Fruit fly (Drosophila melanogaster) whole organism, embryonic: ENCODE measurements around the gene tomb.

Source experiments
- CG13287 ChIP-seq: fragments of 200-800 bp; sonication (Bioruptor generic); IDR thresholded peaks from 2 replicates; pipeline ENCODE4 v1.3.6; 2022; ENCODE audit warnings: missing biosample characterization, missing genetic modification characterization; ENCODE audit not compliant: partially characterized antibody
- CG15011 ChIP-seq: fragments of 200-800 bp; sonication (Bioruptor generic); optimal IDR thresholded peaks from 3 replicates; lab custom pipeline; 2018; ENCODE audit warnings: missing biosample characterization, mild to moderate bottlenecking, missing genetic modification characterization
- CG31388 ChIP-seq: fragments of 200-800 bp; sonication (Bioruptor generic); optimal IDR thresholded peaks from 2 replicates; lab custom pipeline; 2016; ENCODE audit warnings: missing biosample characterization, missing genetic modification characterization
- CG31441 ChIP-seq: fragments of 200-800 bp; sonication (Bioruptor generic); IDR thresholded peaks from 2 replicates; pipeline ENCODE4 v1.3.6; 2022; ENCODE audit warnings: missing biosample characterization, missing genetic modification characterization
- CG3995 ChIP-seq: fragments of 200-800 bp; sonication (Bioruptor generic); optimal IDR thresholded peaks from 3 replicates; lab custom pipeline; 2016; ENCODE audit warnings: missing biosample characterization, missing genetic modification characterization
- CG4424 ChIP-seq: fragments of 200-800 bp; sonication (Bioruptor generic); optimal IDR thresholded peaks from 3 replicates; lab custom pipeline; 2016; ENCODE audit warnings: missing biosample characterization, missing genetic modification characterization
- CG6254 ChIP-seq: fragments of 200-800 bp; sonication (Bioruptor generic); optimal IDR thresholded peaks from 3 replicates; lab custom pipeline; 2017; ENCODE audit warnings: mild to moderate bottlenecking, missing biosample characterization, missing genetic modification reagents, missing genetic modification characterization
- CG9932 ChIP-seq: fragments of 200-800 bp; sonication (Bioruptor generic); IDR thresholded peaks from 2 replicates; pipeline ENCODE4 v1.3.6; 2022; ENCODE audit warnings: missing biosample characterization, missing genetic modification characterization
- Camta ChIP-seq: fragments of 200-800 bp; sonication (Bioruptor generic); optimal IDR thresholded peaks from 2 replicates; lab custom pipeline; 2016; ENCODE audit warnings: missing biosample characterization, missing genetic modification characterization
- CoRest ChIP-seq: fragments of 200-800 bp; sonication (Bioruptor generic); optimal IDR thresholded peaks from 3 replicates; lab custom pipeline; 2018; ENCODE audit warnings: missing biosample characterization, mild to moderate bottlenecking, missing genetic modification characterization, moderate library complexity
- Dip3 ChIP-seq: fragments of 200-800 bp; sonication (Bioruptor generic); optimal IDR thresholded peaks from 3 replicates; lab custom pipeline; 2016; ENCODE audit warnings: missing biosample characterization, missing genetic modification characterization
- Doc2 ChIP-seq: fragments of 200-800 bp; sonication (Bioruptor generic); IDR thresholded peaks from 2 replicates; pipeline ENCODE4 v1.3.6; 2022; ENCODE audit warnings: missing biosample characterization, missing genetic modification characterization
- Drgx ChIP-seq: fragments of 200-800 bp; sonication (Bioruptor generic); IDR thresholded peaks from 2 replicates; pipeline ENCODE4 v1.3.6; 2022; ENCODE audit warnings: missing biosample characterization, missing genetic modification characterization
- Ets65A ChIP-seq: fragments of 200-800 bp; sonication (Bioruptor generic); peaks from one replicate; lab custom pipeline; 2016; ENCODE audit warnings: missing biosample characterization, missing genetic modification characterization
- Ets97D ChIP-seq: fragments of 200-800 bp; sonication (Bioruptor generic); optimal IDR thresholded peaks from 3 replicates; lab custom pipeline; 2016; ENCODE audit warnings: missing biosample characterization, missing genetic modification characterization
- Hand ChIP-seq: fragments of 200-800 bp; sonication (Bioruptor generic); optimal IDR thresholded peaks from 2 replicates; lab custom pipeline; 2017; ENCODE audit warnings: mild to moderate bottlenecking, missing biosample characterization, missing genetic modification reagents, missing genetic modification characterization
- Neu2 ChIP-seq: fragments of 200-800 bp; sonication (Bioruptor generic); optimal IDR thresholded peaks from 3 replicates; lab custom pipeline; 2016; ENCODE audit warnings: missing biosample characterization, missing genetic modification characterization, borderline replicate concordance
- Opbp ChIP-seq: fragments of 200-800 bp; sonication (Bioruptor generic); IDR thresholded peaks from 3 replicates; pipeline ENCODE4 v1.3.6; 2022; ENCODE audit warnings: missing biosample characterization, missing genetic modification characterization; ENCODE audit not compliant: partially characterized antibody
- Optix ChIP-seq: fragments of 200-800 bp; sonication (Bioruptor generic); IDR thresholded peaks from 3 replicates; pipeline ENCODE4 v1.3.6; 2022; ENCODE audit warnings: missing biosample characterization, missing genetic modification characterization
- Spps ChIP-seq: fragments of 200-800 bp; sonication (Bioruptor generic); optimal IDR thresholded peaks from 2 replicates; lab custom pipeline; 2018; ENCODE audit warnings: missing biosample characterization, mild to moderate bottlenecking, missing genetic modification characterization
- Sry-δ ChIP-seq: fragments of 200-800 bp; sonication (Bioruptor generic); optimal IDR thresholded peaks from 2 replicates; lab custom pipeline; 2016; ENCODE audit warnings: missing biosample characterization, missing genetic modification characterization
- Ssrp ChIP-seq: fragments of 200-800 bp; sonication (Bioruptor generic); optimal IDR thresholded peaks from 2 replicates; lab custom pipeline; 2018; ENCODE audit warnings: missing biosample characterization, mild to moderate bottlenecking, missing genetic modification characterization, moderate library complexity
- Xrp1 ChIP-seq: fragments of 200-800 bp; sonication (Bioruptor generic); IDR thresholded peaks from 2 replicates; pipeline ENCODE4 v1.3.6; 2022; ENCODE audit warnings: missing biosample characterization, missing genetic modification characterization
- ara ChIP-seq: fragments of 200-800 bp; sonication (Bioruptor generic); IDR thresholded peaks from 2 replicates; pipeline ENCODE4 v1.3.6; 2022; ENCODE audit warnings: missing biosample characterization, missing genetic modification characterization
- bowl ChIP-seq: fragments of 200-800 bp; sonication (Bioruptor generic); IDR thresholded peaks from 2 replicates; pipeline ENCODE4 v1.3.6; 2022; ENCODE audit warnings: missing biosample characterization, missing genetic modification characterization
- bsh ChIP-seq, 2 experiments: fragments of 200-800 bp; sonication (Bioruptor generic); optimal IDR thresholded peaks; 2 replicates each; lab custom pipeline; 2017 to 2018; ENCODE audit warnings: mild to moderate bottlenecking in 2 of 2, missing biosample characterization in 2 of 2, missing genetic modification characterization in 2 of 2, moderate library complexity in 1 of 2
- chinmo ChIP-seq: fragments of 200-800 bp; sonication (Bioruptor generic); IDR thresholded peaks from 4 replicates; pipeline ENCODE4 v1.3.6; 2022; ENCODE audit warnings: missing biosample characterization, missing genetic modification characterization; ENCODE audit not compliant: partially characterized antibody
- corto ChIP-seq: fragments of 200-800 bp; sonication (Bioruptor generic); optimal IDR thresholded peaks from 2 replicates; lab custom pipeline; 2016; ENCODE audit warnings: missing biosample characterization, mild to moderate bottlenecking, missing genetic modification characterization, moderate library complexity
- da ChIP-seq: fragments of 200-800 bp; sonication (Bioruptor generic); optimal IDR thresholded peaks from 2 replicates; lab custom pipeline; 2016; ENCODE audit warnings: missing biosample characterization, missing genetic modification characterization
- dm ChIP-seq: fragments of 200-800 bp; sonication (Bioruptor generic); optimal IDR thresholded peaks from 3 replicates; lab custom pipeline; 2016; ENCODE audit warnings: missing biosample characterization, missing genetic modification characterization
- dmrt11E ChIP-seq: fragments of 200-800 bp; sonication (Bioruptor generic); optimal IDR thresholded peaks from 3 replicates; lab custom pipeline; 2018; ENCODE audit warnings: missing biosample characterization, mild to moderate bottlenecking, missing genetic modification characterization, moderate library complexity
- dmrt99B ChIP-seq: fragments of 200-800 bp; sonication (Bioruptor generic); optimal IDR thresholded peaks from 2 replicates; lab custom pipeline; 2018; ENCODE audit warnings: missing biosample characterization, mild to moderate bottlenecking, missing genetic modification characterization, moderate library complexity
- gfzf ChIP-seq: fragments of 200-800 bp; sonication (Bioruptor generic); optimal IDR thresholded peaks from 2 replicates; lab custom pipeline; 2016; ENCODE audit warnings: missing biosample characterization, mild to moderate bottlenecking, missing genetic modification characterization, moderate library complexity
- gro ChIP-seq: fragments of 200-800 bp; sonication (Bioruptor generic); optimal IDR thresholded peaks from 2 replicates; lab custom pipeline; 2016; ENCODE audit warnings: missing biosample characterization, missing genetic modification characterization
- inv ChIP-seq: fragments of 200-800 bp; sonication (Bioruptor generic); IDR thresholded peaks from 2 replicates; pipeline ENCODE4 v1.3.6; 2022; ENCODE audit warnings: missing biosample characterization, missing genetic modification characterization; ENCODE audit not compliant: partially characterized antibody
- kay ChIP-seq: fragments of 200-800 bp; sonication (Bioruptor generic); optimal IDR thresholded peaks from 2 replicates; lab custom pipeline; 2016; ENCODE audit warnings: missing biosample characterization, missing genetic modification characterization
- lbe ChIP-seq: fragments of 200-800 bp; sonication (Bioruptor generic); optimal IDR thresholded peaks from 2 replicates; lab custom pipeline; 2016; ENCODE audit warnings: missing biosample characterization, mild to moderate bottlenecking, missing genetic modification characterization
- nmo ChIP-seq: fragments of 200-800 bp; sonication (Bioruptor generic); optimal IDR thresholded peaks from 2 replicates; lab custom pipeline; 2018; ENCODE audit warnings: missing biosample characterization, mild to moderate bottlenecking, missing genetic modification characterization, moderate library complexity
- nom ChIP-seq: fragments of 200-800 bp; sonication (Bioruptor generic); optimal IDR thresholded peaks from 2 replicates; lab custom pipeline; 2017; ENCODE audit warnings: missing biosample characterization, missing genetic modification characterization, mild to moderate bottlenecking, moderate library complexity, missing genetic modification reagents
- onecut ChIP-seq: fragments of 200-800 bp; sonication (Bioruptor generic); IDR thresholded peaks from 2 replicates; pipeline ENCODE4 v1.3.6; 2022; ENCODE audit warnings: missing biosample characterization, missing genetic modification characterization
- prd ChIP-seq, 3 experiments: fragments of >200 bp in 2 of 3; fragments of 200-800 bp in 1 of 3; sonication (Bioruptor generic) in 1 of 3; optimal IDR thresholded peaks in 2 of 3; IDR thresholded peaks in 1 of 3; 2 replicates in 2 of 3; 3 replicates in 1 of 3; pipeline versions ENCODE4 v1.3.6 to Lab custom; 2017 to 2022; ENCODE audit warnings: missing biosample characterization in 1 of 3, missing genetic modification characterization in 1 of 3
- schlank ChIP-seq: fragments of 200-800 bp; sonication (Bioruptor generic); optimal IDR thresholded peaks from 2 replicates; lab custom pipeline; 2018; ENCODE audit warnings: missing biosample characterization, mild to moderate bottlenecking, missing genetic modification characterization
- sens ChIP-seq: fragments of 200-800 bp; sonication (Bioruptor generic); peaks from one replicate; lab custom pipeline; 2016; ENCODE audit warnings: missing biosample characterization, missing genetic modification characterization
- seq ChIP-seq: fragments of 200-800 bp; sonication (Bioruptor generic); IDR thresholded peaks from 2 replicates; pipeline ENCODE4 v1.3.6; 2022; ENCODE audit warnings: missing biosample characterization, missing genetic modification characterization
- zf30C ChIP-seq: fragments of 200-800 bp; sonication (Bioruptor generic); optimal IDR thresholded peaks from 3 replicates; lab custom pipeline; 2018; ENCODE audit warnings: missing biosample characterization, mild to moderate bottlenecking, missing genetic modification characterization
- zfh2 ChIP-seq: fragments of 200-800 bp; sonication (Bioruptor generic); optimal IDR thresholded peaks from 2 replicates; lab custom pipeline; 2016; ENCODE audit warnings: missing biosample characterization, missing genetic modification characterization

The tomb gene

dm6 chr2L:5494808-5495356 lies 41.7 kb downstream of the tomb start (continued):
- no peak for TF ChIP-seq Camta (GFP tag; lab: Kevin White, UChicago)
- TF ChIP-seq dmrt99B: peak; percentile 22
- TF ChIP-seq gfzf (GFP tag; lab: Kevin White, UChicago): no peak
- TF ChIP-seq Opbp: no peak
- no peak for TF ChIP-seq Doc2
- TF ChIP-seq Ssrp (tag; lab: Kevin White, UChicago): peak; percentile 7
- TF ChIP-seq sens (GFP tag; lab: Kevin White, UChicago): peak; percentile 51
- TF ChIP-seq zfh2: no peak
- no peak for TF ChIP-seq Hand (GFP tag; lab: Kevin White, UChicago)
- TF ChIP-seq gro (GFP tag; lab: Kevin White, UChicago): no peak
- TF ChIP-seq Neu2: no peak
- TF ChIP-seq prd (optimal IDR thresholded peaks at IDR 0.05; lab: Kevin White, UChicago): no peak
- peak; percentile 21; the same call in 1 of the 3 replicates for TF ChIP-seq prd (GFP tag; IDR thresholded peaks at IDR 0.05; lab: Robert Waterston, UW)
- TF ChIP-seq CG4424 (GFP tag; lab: Kevin White, UChicago): peak; percentile 14
- no peak for TF ChIP-seq CG6254 (GFP tag; lab: Kevin White, UChicago)
- peak; percentile 56 for TF ChIP-seq Drgx (GFP tag; lab: Robert Waterston, UW)

- TF ChIP-seq nom (GFP tag; lab: Kevin White, UChicago) (peak; percentile 72), bsh (GFP tag; optimal IDR thresholded peaks at IDR 0.05; lab: Kevin White, UChicago) (peak in 1 of 2 experiments; percentile 43), Ets65A (GFP tag; lab: Kevin White, UChicago) (peak; percentile 70), Camta (GFP tag; lab: Kevin White, UChicago) (no peak), bowl (GFP tag; lab: Robert Waterston, UW) (no peak), Dip3 (GFP tag; lab: Kevin White, UChicago) (no peak), CG4424 (GFP tag; lab: Kevin White, UChicago) (no peak), schlank (no peak), CG13287 (GFP tag; lab: Robert Waterston, UW) (no peak)
- TF ChIP-seq, all 482 proteins: peak for 3
Measured at dm6 chr2L:5493907-5494404, 42.6 kb downstream of the tomb start.

dm6 chr2L:5492924-5493323 lies 43.6 kb downstream of the tomb start:
- TF ChIP-seq zf30C (GFP tag; lab: Kevin White, UChicago): no peak
- TF ChIP-seq ara (GFP tag; lab: Robert Waterston, UW): peak; percentile 18; the same call in 1 of the 2 replicates
- TF ChIP-seq CoRest (tag; lab: Kevin White, UChicago): no peak
- TF ChIP-seq onecut (GFP tag; lab: Robert Waterston, UW): no peak
- no peak for TF ChIP-seq kay (GFP tag; lab: Kevin White, UChicago)
- TF ChIP-seq Spps (tag; lab: Kevin White, UChicago): no peak
- no peak for TF ChIP-seq da (GFP tag; lab: Kevin White, UChicago)
- TF ChIP-seq dm (GFP tag; lab: Kevin White, UChicago): no peak
- TF ChIP-seq CG3995: no peak
- no peak for TF ChIP-seq nmo (GFP tag; lab: Kevin White, UChicago)
- no peak for TF ChIP-seq Sry-δ (GFP tag; lab: Kevin White, UChicago)
- no peak for TF ChIP-seq seq (GFP tag; lab: Robert Waterston, UW)
- no peak for TF ChIP-seq CG31441 (GFP tag; lab: Robert Waterston, UW)
- no peak for TF ChIP-seq prd (optimal IDR thresholded peaks at IDR 0.05; lab: Kevin White, UChicago)
- TF ChIP-seq prd (GFP tag; IDR thresholded peaks at IDR 0.05; lab: Robert Waterston, UW): peak; percentile 53; the same call in 2 of the 3 replicates
- TF ChIP-seq CG9932 (GFP tag; lab: Robert Waterston, UW): no peak
- no peak for TF ChIP-seq Optix (GFP tag; lab: Robert Waterston, UW)
- no peak for TF ChIP-seq CG31388 (GFP tag; lab: Kevin White, UChicago)
- TF ChIP-seq dmrt11E (tag; lab: Kevin White, UChicago): peak; percentile 3
- no peak for TF ChIP-seq chinmo
- peak; percentile 21 for TF ChIP-seq corto (GFP tag; lab: Kevin White, UChicago)
- TF ChIP-seq lbe (GFP tag; lab: Kevin White, UChicago): peak; percentile 28
- no peak for TF ChIP-seq CG15011 (GFP tag; lab: Kevin White, UChicago)
- peak; percentile 45 for TF ChIP-seq Ets65A (GFP tag; lab: Kevin White, UChicago)
- no peak for TF ChIP-seq inv (GFP tag; lab: Robert Waterston, UW)
- peak; percentile 26; the same call in 1 of the 2 replicates for TF ChIP-seq Xrp1 (GFP tag; lab: Robert Waterston, UW)
- TF ChIP-seq Ets97D (GFP tag; lab: Kevin White, UChicago): no peak
